Worm (Caenorhabditis elegans) whole organism, late embryonic: ENCODE measurements around the gene rps-5.

Experiments
- C08G9.2 ChIP-seq: sonication (generic microtip); optimal IDR thresholded peaks from 2 replicates; lab custom pipeline; 2016; ENCODE audit warnings: mild to moderate bottlenecking, missing genetic modification characterization, moderate library complexity, missing compliant biosample characterization
- F13H6.1 ChIP-seq: sonication (generic microtip); optimal IDR thresholded peaks from 2 replicates; lab custom pipeline; 2016; ENCODE audit warnings: missing genetic modification characterization, missing compliant biosample characterization
- K09A11.1 ChIP-seq: sonication (generic microtip); optimal IDR thresholded peaks from 2 replicates; lab custom pipeline; 2017; ENCODE audit warnings: antibody characterized with exemption, mild to moderate bottlenecking, missing genetic modification characterization, missing compliant biosample characterization; ENCODE audit not compliant: insufficient read depth
- T23F11.4 ChIP-seq: fragments of 200-800 bp; sonication (Bioruptor generic); optimal IDR thresholded peaks from 2 replicates; lab custom pipeline; 2018; ENCODE audit warnings: mild to moderate bottlenecking, missing genetic modification characterization, missing compliant biosample characterization
- Y22D7AL.16 ChIP-seq: sonication (generic microtip); optimal IDR thresholded peaks from 2 replicates; lab custom pipeline; 2016; ENCODE audit warnings: missing genetic modification characterization, missing compliant biosample characterization
- ahr-1 ChIP-seq: sonication (generic microtip); optimal IDR thresholded peaks from 2 replicates; lab custom pipeline; 2016; ENCODE audit warnings: missing genetic modification characterization, missing compliant biosample characterization
- ama-1 ChIP-seq: fragments of 150-350 bp; optimal IDR thresholded peaks from 2 replicates; lab custom pipeline; 2014
- ceh-19 ChIP-seq: fragments of 200-800 bp; sonication (Bioruptor generic); optimal IDR thresholded peaks from 2 replicates; lab custom pipeline; 2018; ENCODE audit warnings: mild to moderate bottlenecking, missing genetic modification characterization, missing compliant biosample characterization
- ceh-2 ChIP-seq: sonication (generic microtip); optimal IDR thresholded peaks from 2 replicates; lab custom pipeline; 2016; ENCODE audit warnings: missing genotype, missing genetic modification characterization, missing compliant biosample characterization
- ceh-22 ChIP-seq: sonication (generic microtip); optimal IDR thresholded peaks from 2 replicates; lab custom pipeline; 2017; ENCODE audit warnings: missing biosample characterization, missing genetic modification characterization
- ceh-30 ChIP-seq: fragments of 150-350 bp; optimal IDR thresholded peaks from 2 replicates; lab custom pipeline; 2014; ENCODE audit warnings: missing biosample characterization, missing genetic modification characterization
- ceh-31 ChIP-seq: sonication (generic microtip); optimal IDR thresholded peaks from 2 replicates; lab custom pipeline; 2016; ENCODE audit warnings: missing genetic modification characterization, missing compliant biosample characterization
- ceh-34 ChIP-seq: sonication (generic microtip); optimal IDR thresholded peaks from 2 replicates; lab custom pipeline; 2016; ENCODE audit warnings: mild to moderate bottlenecking, missing genetic modification characterization, missing compliant biosample characterization
- ceh-48 ChIP-seq: sonication (generic microtip); optimal IDR thresholded peaks from 2 replicates; lab custom pipeline; 2016; ENCODE audit warnings: missing genetic modification characterization, inconsistent platforms, missing compliant biosample characterization
- ceh-6 ChIP-seq: fragments of 200-800 bp; sonication (Bioruptor generic); optimal IDR thresholded peaks from 2 replicates; lab custom pipeline; 2018; ENCODE audit warnings: mild to moderate bottlenecking, missing genetic modification characterization, missing compliant biosample characterization
- ceh-9 ChIP-seq: sonication (generic microtip); optimal IDR thresholded peaks from 2 replicates; lab custom pipeline; 2016; ENCODE audit warnings: mild to moderate bottlenecking, missing genetic modification characterization, inconsistent platforms, missing compliant biosample characterization
- che-1 ChIP-seq: sonication (generic microtip); optimal IDR thresholded peaks from 2 replicates; lab custom pipeline; 2016; ENCODE audit warnings: mild to moderate bottlenecking, missing genetic modification characterization, missing compliant biosample characterization
- dmd-4 ChIP-seq: sonication (generic microtip); optimal IDR thresholded peaks from 2 replicates; lab custom pipeline; 2016; ENCODE audit warnings: borderline replicate concordance, missing genetic modification characterization, missing compliant biosample characterization
- elt-2 ChIP-seq: sonication (generic microtip); optimal IDR thresholded peaks from 2 replicates; lab custom pipeline; 2016; ENCODE audit warnings: missing genetic modification reagents, missing genetic modification characterization, missing compliant biosample characterization
- elt-4 ChIP-seq: sonication (generic microtip); optimal IDR thresholded peaks from 2 replicates; lab custom pipeline; 2016; ENCODE audit warnings: missing genetic modification characterization, missing compliant biosample characterization
- ets-4 ChIP-seq: sonication (generic microtip); optimal IDR thresholded peaks from 2 replicates; lab custom pipeline; 2016; ENCODE audit warnings: missing genetic modification characterization, missing compliant biosample characterization
- fkh-10 ChIP-seq: fragments of 150-350 bp; optimal IDR thresholded peaks from 2 replicates; lab custom pipeline; 2014; ENCODE audit warnings: missing biosample characterization, missing genetic modification reagents, missing genetic modification characterization
- hlh-15 ChIP-seq: sonication (generic microtip); optimal IDR thresholded peaks from 2 replicates; lab custom pipeline; 2016; ENCODE audit warnings: missing genetic modification characterization, missing compliant biosample characterization
- lin-11 ChIP-seq: fragments of 200-800 bp; sonication (Bioruptor generic); optimal IDR thresholded peaks from 2 replicates; lab custom pipeline; 2018; ENCODE audit warnings: mild to moderate bottlenecking, missing genetic modification characterization, missing compliant biosample characterization
- mec-3 ChIP-seq: sonication (generic microtip); optimal IDR thresholded peaks from 2 replicates; lab custom pipeline; 2016; ENCODE audit warnings: borderline replicate concordance, missing genetic modification characterization, missing compliant biosample characterization
- nhr-11 ChIP-seq: fragments of 150-350 bp; optimal IDR thresholded peaks from 2 replicates; lab custom pipeline; 2014; ENCODE audit warnings: missing biosample characterization, missing genetic modification characterization
- pat-9 ChIP-seq: fragments of 200-800 bp; sonication (Bioruptor generic); optimal IDR thresholded peaks from 2 replicates; lab custom pipeline; 2018; ENCODE audit warnings: mild to moderate bottlenecking, missing genetic modification characterization, moderate library complexity, missing compliant biosample characterization
- pax-1 ChIP-seq: fragments of 150-350 bp; optimal IDR thresholded peaks from 2 replicates; lab custom pipeline; 2014; ENCODE audit warnings: missing biosample characterization, missing genetic modification characterization
- pqm-1 ChIP-seq: sonication (generic microtip); optimal IDR thresholded peaks from 2 replicates; lab custom pipeline; 2016; ENCODE audit warnings: missing genetic modification characterization, missing compliant biosample characterization
- pros-1 ChIP-seq: fragments of 150-350 bp; optimal IDR thresholded peaks from 2 replicates; lab custom pipeline; 2014; ENCODE audit warnings: missing biosample characterization, missing genetic modification reagents, missing genetic modification characterization
- rnt-1 ChIP-seq: sonication (generic microtip); optimal IDR thresholded peaks from 2 replicates; lab custom pipeline; 2016; ENCODE audit warnings: missing genetic modification characterization, missing compliant biosample characterization
- sdc-2 ChIP-seq: sonication (generic microtip); optimal IDR thresholded peaks from 2 replicates; lab custom pipeline; 2016; ENCODE audit warnings: missing genotype, missing genetic modification characterization, missing compliant biosample characterization
- sox-4 ChIP-seq: sonication (generic microtip); optimal IDR thresholded peaks from 2 replicates; lab custom pipeline; 2017; ENCODE audit warnings: mild to moderate bottlenecking, missing genetic modification characterization, inconsistent platforms, missing compliant biosample characterization
- tbx-2 ChIP-seq: sonication (generic microtip); optimal IDR thresholded peaks from 2 replicates; lab custom pipeline; 2016; ENCODE audit warnings: missing genetic modification characterization, missing compliant biosample characterization
- unc-3 ChIP-seq, 2 experiments: fragments of 200-800 bp in 1 of 2; sonication (Bioruptor generic) in 1 of 2; sonication (generic microtip) in 1 of 2; conservative IDR thresholded peaks in 1 of 2; optimal IDR thresholded peaks in 1 of 2; 2 replicates each; pipeline versions ENCODE4 v1.3.6 to Lab custom; 2016 to 2022; ENCODE audit warnings: missing compliant biosample characterization in 2 of 2, missing genetic modification characterization in 2 of 2, missing genetic modification reagents in 1 of 2
- unc-42 ChIP-seq: sonication (generic microtip); optimal IDR thresholded peaks from 2 replicates; lab custom pipeline; 2016; ENCODE audit warnings: missing genotype, missing genetic modification characterization, missing compliant biosample characterization
- unc-55 ChIP-seq: sonication (generic microtip); optimal IDR thresholded peaks from 2 replicates; lab custom pipeline; 2017; ENCODE audit warnings: missing biosample characterization, missing genetic modification reagents, missing genetic modification characterization

rps-5 gene

DNA sequence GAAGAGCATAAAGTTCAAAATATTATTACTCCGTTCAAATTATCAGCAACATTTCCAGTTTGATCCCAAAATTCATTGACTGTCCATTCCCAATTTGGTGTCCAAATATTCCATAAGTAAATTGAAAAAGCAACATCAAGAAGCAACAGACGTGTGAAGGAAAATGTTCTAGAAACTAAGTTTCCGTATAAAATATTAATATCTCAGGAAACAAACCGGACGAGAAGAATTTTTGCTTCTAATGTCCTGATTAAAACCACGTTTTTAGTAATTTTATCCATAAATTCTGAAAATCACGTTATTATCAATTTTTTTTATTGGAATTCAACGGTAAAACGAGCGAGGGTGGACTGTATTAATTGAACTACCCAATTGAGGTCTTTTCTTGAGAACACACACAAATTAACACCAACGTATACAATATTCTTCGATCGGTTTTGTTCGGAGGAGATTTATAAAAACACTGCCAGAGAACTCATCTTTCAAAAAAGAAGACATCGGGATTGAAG lies 36.2 kb upstream of the rps-5 start, which contains the start of gene pigq-1:
Gene pigq-1 (minus strand): TSS at position 286 of the 509 bp plus-strand sequence.
- TF ChIP-seq pat-9 (tag; lab: Kevin White, UChicago) (no peak), pax-1 (tag; lab: Kevin White, UChicago) (no peak), ceh-30 (tag; lab: Kevin White, UChicago) (no peak), elt-2 (tag; lab: Kevin White, UChicago) (no peak), lin-11 (no peak), dmd-4 (tag; lab: Kevin White, UChicago) (no peak), ceh-19 (GFP tag; lab: Kevin White, UChicago) (no peak), K09A11.1 (tag; lab: Kevin White, UChicago) (no peak), tbx-2 (no peak), sdc-2 (no peak), nhr-11 (tag; lab: Kevin White, UChicago) (no peak), T23F11.4 (GFP tag; lab: Kevin White, UChicago) (no peak), hlh-15 (no peak), ceh-6 (GFP tag; lab: Kevin White, UChicago) (no peak), rnt-1 (tag; lab: Kevin White, UChicago) (no peak), mec-3 (tag; lab: Kevin White, UChicago) (no peak), elt-4 (tag; lab: Kevin White, UChicago) (no peak), unc-55 (GFP tag; lab: Kevin White, UChicago) (no peak), che-1 (tag; lab: Kevin White, UChicago) (no peak), ama-1 (no peak)

DNA sequence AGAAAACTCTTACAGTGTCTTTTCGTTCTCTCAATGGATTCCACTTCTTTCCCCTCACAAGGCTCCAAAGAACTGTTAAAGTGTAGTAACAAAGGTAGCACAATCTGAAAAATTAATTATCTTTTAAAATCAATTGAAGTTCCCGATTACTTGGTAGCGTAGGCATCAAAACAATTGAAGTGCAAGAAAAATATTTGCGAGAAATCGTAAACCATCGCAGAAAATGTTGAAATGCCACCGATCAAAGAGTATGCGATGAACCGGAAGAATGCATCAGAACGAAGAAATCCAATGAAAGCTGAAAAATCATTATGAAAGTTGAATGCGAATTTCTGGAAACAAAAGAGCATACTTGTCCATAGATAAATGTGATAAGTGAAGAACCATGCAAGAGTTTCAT lies 35.6 kb upstream of the rps-5 start:
- TF ChIP-seq ceh-30 (tag; lab: Kevin White, UChicago) (no peak), elt-2 (tag; lab: Kevin White, UChicago) (no peak), unc-3 (GFP tag; conservative IDR thresholded peaks at IDR 0.05; lab: Robert Waterston, UW) (no peak), unc-3 (tag; optimal IDR thresholded peaks at IDR 0.05; lab: Kevin White, UChicago) (no peak), ceh-9 (tag; lab: Kevin White, UChicago) (no peak), ceh-22 (tag; lab: Kevin White, UChicago) (no peak)
- TF ChIP-seq, all 69 proteins: peak for 0

DNA sequence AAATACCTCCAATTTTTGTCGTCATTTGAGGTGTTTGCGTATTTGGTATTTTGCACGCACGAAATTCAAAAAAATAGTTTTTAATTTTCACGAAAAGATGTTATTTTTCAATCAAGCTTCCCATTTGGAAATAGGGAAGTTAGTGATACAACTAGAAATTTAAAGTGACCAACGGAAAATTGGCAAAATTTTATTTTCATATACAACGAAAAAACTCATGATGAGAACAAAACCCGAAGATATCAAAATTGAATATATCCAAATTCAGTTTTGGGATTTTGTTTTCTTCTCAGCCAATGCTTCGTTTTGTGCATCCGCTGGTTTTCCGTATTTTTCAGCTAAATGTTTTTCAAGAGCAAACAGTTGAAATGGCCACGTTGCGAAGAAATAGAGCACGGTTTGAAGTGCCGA lies 35.1 kb upstream of the rps-5 start:
- TF ChIP-seq hlh-15 (no peak), fkh-10 (GFP tag; lab: Kevin White, UChicago) (no peak), ceh-34 (no peak)

DNA sequence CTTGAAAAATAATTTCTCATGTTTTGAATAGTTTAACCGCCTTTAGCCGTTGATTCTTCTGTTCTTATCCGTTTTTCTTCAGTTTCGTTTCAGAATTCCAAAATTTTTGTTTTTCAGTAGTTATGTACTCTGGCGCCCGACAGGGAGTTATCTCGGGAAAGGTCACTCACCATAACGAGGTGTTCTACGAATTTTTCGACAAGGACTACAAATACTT lies 32.3 kb upstream of the rps-5 start, which contains the start of gene F01G4.4:
Gene F01G4.4 (plus strand): TSS at position 118 of the 217 bp plus-strand sequence.
- TF ChIP-seq sox-4 (tag; lab: Kevin White, UChicago) (no peak), ceh-48 (tag; lab: Kevin White, UChicago) (no peak), ets-4 (tag; lab: Kevin White, UChicago) (no peak), ceh-34 (no peak), mec-3 (tag; lab: Kevin White, UChicago) (no peak), Y22D7AL.16 (tag; lab: Kevin White, UChicago) (no peak), ceh-30 (tag; lab: Kevin White, UChicago) (no peak), unc-42 (tag; lab: Kevin White, UChicago) (no peak), ceh-31 (tag; lab: Kevin White, UChicago) (no peak), sdc-2 (no peak), unc-55 (GFP tag; lab: Kevin White, UChicago) (no peak), ahr-1 (tag; lab: Kevin White, UChicago) (no peak), dmd-4 (tag; lab: Kevin White, UChicago) (no peak), ceh-2 (tag; lab: Kevin White, UChicago) (no peak), C08G9.2 (tag; lab: Kevin White, UChicago) (no peak), F13H6.1 (no peak), pqm-1 (no peak), pros-1 (no peak)
